Worm (Caenorhabditis elegans): ENCODE measurements around the gene nhr-88.

ce11 chrII:2958308-2958707 is 18.1 kb upstream of the nhr-88 start, which contains the start of gene srw-60:
- TF ChIP-seq ztf-11 (tag; optimal IDR thresholded peaks at IDR 0.05) (no peak), unc-39 (tag; optimal IDR thresholded peaks at IDR 0.05) (no peak), snpc-4 (tag; optimal IDR thresholded peaks at IDR 0.05) (no peak), lsy-12 (tag; optimal IDR thresholded peaks at IDR 0.05) (no peak), nhr-11 (tag; optimal IDR thresholded peaks at IDR 0.05) (no peak), elt-2 (tag; optimal IDR thresholded peaks at IDR 0.05) (no peak), mdl-1 (tag; optimal IDR thresholded peaks at IDR 0.05) (no peak), lin-39 (tag; optimal IDR thresholded peaks at IDR 0.05) (no peak), fkh-10 (GFP tag; optimal IDR thresholded peaks at IDR 0.05) (no peak), nfya-1 (tag; optimal IDR thresholded peaks at IDR 0.05; ENCODE audit: insufficient read depth) (no peak), unc-62 (GFP tag; optimal IDR thresholded peaks at IDR 0.05) (no peak)

Measured in whole organism, L3 larva.